Worm (Caenorhabditis elegans) whole organism, early embryonic: ENCODE data around the gene C07G3.8.

Experiments used
- F13C5.2 ChIP-seq: sonication (generic microtip); optimal IDR thresholded peaks from 2 replicates; lab custom pipeline; 2017; ENCODE audit warnings: mild to moderate bottlenecking, missing genetic modification characterization, inconsistent platforms, missing compliant biosample characterization
- ama-1 ChIP-seq: fragments of 150-350 bp; optimal IDR thresholded peaks from 2 replicates; lab custom pipeline; 2014
- flt-1 ChIP-seq: fragments of 200-800 bp; sonication (Bioruptor generic); IDR thresholded peaks from 2 replicates; pipeline ENCODE4 v1.3.6; 2022; ENCODE audit warnings: missing genetic modification characterization, missing compliant biosample characterization
- hmbx-1 ChIP-seq: sonication (generic microtip); optimal IDR thresholded peaks from 2 replicates; lab custom pipeline; 2016; ENCODE audit warnings: mild to moderate bottlenecking, missing genetic modification characterization, missing compliant biosample characterization
- hnd-1 ChIP-seq: sonication (generic microtip); optimal IDR thresholded peaks from 2 replicates; lab custom pipeline; 2016; ENCODE audit warnings: missing genetic modification characterization, missing compliant biosample characterization
- tbx-11 ChIP-seq: fragments of 200-800 bp; sonication (Bioruptor generic); IDR thresholded peaks from 2 replicates; pipeline ENCODE4 v1.3.6; 2022; ENCODE audit warnings: missing genetic modification characterization, missing compliant biosample characterization
- tbx-37 ChIP-seq: fragments of 200-800 bp; sonication (Bioruptor generic); conservative IDR thresholded peaks from 2 replicates; pipeline ENCODE4 v1.3.6; 2022; ENCODE audit warnings: missing genetic modification reagents, missing genetic modification characterization, missing compliant biosample characterization
- tra-4 ChIP-seq: sonication (generic microtip); optimal IDR thresholded peaks from 2 replicates; lab custom pipeline; 2017; ENCODE audit warnings: missing genetic modification characterization, missing compliant biosample characterization

DNA sequence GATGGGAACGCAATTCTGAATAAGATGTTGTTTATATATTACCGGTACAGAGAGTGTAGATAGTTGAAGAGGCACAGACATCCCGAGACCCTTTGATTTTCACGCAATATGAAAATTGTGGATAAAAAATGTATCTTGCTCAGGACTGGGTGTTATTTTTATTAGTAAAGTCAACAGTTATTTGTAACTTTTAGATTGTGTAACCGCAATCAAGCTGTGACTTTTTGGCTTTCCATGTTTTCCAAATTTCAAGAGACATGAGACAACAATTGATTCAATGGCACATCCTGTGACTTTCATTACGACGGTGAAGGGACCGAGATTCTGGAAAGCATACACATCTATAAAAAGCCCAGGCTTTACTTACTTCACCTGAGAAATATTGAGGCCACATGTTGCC is 25.7 kb downstream of the C07G3.8 start:
- TF ChIP-seq tra-4 (no peak), hnd-1 (no peak), tbx-37 (no peak), ama-1 (lab: Kevin White, UChicago) (no peak), flt-1 (no peak), tbx-11 (no peak), F13C5.2 (tag; lab: Kevin White, UChicago) (no peak), hmbx-1 (tag; lab: Kevin White, UChicago) (no peak)
